4 fruit fly cellular contexts compared by ENCODE assay signal in genomic region chr3R:21345011-21345410, dm6.
TF ChIP-seq lines count a peak whose summit lies in the region.

No protein-coding gene starts in this region.

- no peak for TF ChIP-seq CTCF in whole organism, embryonic (GFP tag; optimal IDR thresholded peaks at IDR 0.05; lab: Kevin White, UChicago)

TF ChIP-seq in whole organism, embryonic, 481 proteins besides CTCF, POLR2A, EP300 and RAD21 (continues in another document):
- no peak for TF ChIP-seq Oaz (GFP tag; IDR thresholded peaks at IDR 0.05; lab: Robert Waterston, UW)
- peak; percentile 84 for TF ChIP-seq Ets65A (GFP tag; lab: Kevin White, UChicago)
- peak; percentile 56; the same call in 1 of the 2 replicates for TF ChIP-seq Drgx (GFP tag; IDR thresholded peaks at IDR 0.05; lab: Robert Waterston, UW)
- TF ChIP-seq odd (GFP tag; optimal IDR thresholded peaks at IDR 0.05; lab: Kevin White, UChicago): no peak
- TF ChIP-seq slp2 (GFP tag; optimal IDR thresholded peaks at IDR 0.05; lab: Kevin White, UChicago): no peak
- no peak for TF ChIP-seq ATbp (GFP tag; optimal IDR thresholded peaks at IDR 0.05; lab: Kevin White, UChicago)
- TF ChIP-seq CG6791 (GFP tag; IDR thresholded peaks at IDR 0.05; lab: Robert Waterston, UW; ENCODE audit: partially characterized antibody): no peak
- peak; percentile 78 for TF ChIP-seq Med (GFP tag; lab: Kevin White, UChicago)
- TF ChIP-seq CG4328 (GFP tag; optimal IDR thresholded peaks at IDR 0.05; lab: Kevin White, UChicago): no peak
- TF ChIP-seq bsh (GFP tag; optimal IDR thresholded peaks at IDR 0.05; lab: Kevin White, UChicago): peak in 1 of 2 experiments; percentile 58
- TF ChIP-seq Lim3 (GFP tag; IDR thresholded peaks at IDR 0.05; lab: Robert Waterston, UW): no peak
- TF ChIP-seq corto (GFP tag; optimal IDR thresholded peaks at IDR 0.05; lab: Kevin White, UChicago): no peak
- no peak for TF ChIP-seq CG12744 (GFP tag; optimal IDR thresholded peaks at IDR 0.05; lab: Kevin White, UChicago)
- no peak for TF ChIP-seq jigr1 (GFP tag; IDR thresholded peaks at IDR 0.05; lab: Robert Waterston, UW)
- TF ChIP-seq CG18619 (GFP tag; optimal IDR thresholded peaks at IDR 0.05; lab: Kevin White, UChicago): no peak
- TF ChIP-seq Sox102F (GFP tag; optimal IDR thresholded peaks at IDR 0.05; lab: Kevin White, UChicago): no peak
- no peak for TF ChIP-seq CG9797 (GFP tag; optimal IDR thresholded peaks at IDR 0.05; lab: Kevin White, UChicago)
- TF ChIP-seq Xrp1 (GFP tag; IDR thresholded peaks at IDR 0.05; lab: Robert Waterston, UW): no peak
- peak; percentile 46 for TF ChIP-seq nom (GFP tag; optimal IDR thresholded peaks at IDR 0.05; lab: Kevin White, UChicago)
- TF ChIP-seq E2f1 (GFP tag; IDR thresholded peaks at IDR 0.05; lab: Robert Waterston, UW): no peak
- TF ChIP-seq Fer3 (tag; optimal IDR thresholded peaks at IDR 0.05; lab: Kevin White, UChicago): no peak
- no peak for TF ChIP-seq CG12155 (GFP tag; optimal IDR thresholded peaks at IDR 0.05; lab: Kevin White, UChicago)
- no peak for TF ChIP-seq luna (GFP tag; optimal IDR thresholded peaks at IDR 0.05; lab: Kevin White, UChicago)
- no peak for TF ChIP-seq jing (GFP tag; optimal IDR thresholded peaks at IDR 0.05; lab: Kevin White, UChicago)

TF ChIP-seq in whole organism, prepupa, 60 proteins besides CTCF, POLR2A, EP300 and RAD21 (continues in another document):
- TF ChIP-seq CG6808 (GFP tag; optimal IDR thresholded peaks at IDR 0.05; lab: Kevin White, UChicago) (peak; percentile 80), pdm3 (GFP tag; optimal IDR thresholded peaks at IDR 0.05; lab: Kevin White, UChicago) (peak; percentile 57), Gug (GFP tag; IDR thresholded peaks at IDR 0.05; lab: Robert Waterston, UW) (peak; percentile 48; the same call in 1 of the 2 replicates), CG6276 (GFP tag; optimal IDR thresholded peaks at IDR 0.05; lab: Kevin White, UChicago) (peak; percentile 75), CG7368 (GFP tag; optimal IDR thresholded peaks at IDR 0.05; lab: Kevin White, UChicago) (peak; percentile 45), CG11762 (GFP tag; optimal IDR thresholded peaks at IDR 0.05; lab: Kevin White, UChicago; ENCODE audit: insufficient read depth) (peak; percentile 31), topi (GFP tag; optimal IDR thresholded peaks at IDR 0.05; lab: Kevin White, UChicago) (peak; percentile 23), salr (GFP tag; optimal IDR thresholded peaks at IDR 0.05; lab: Kevin White, UChicago) (peak; percentile 18 to 44), Met (GFP tag; optimal IDR thresholded peaks at IDR 0.05; lab: Kevin White, UChicago) (peak; percentile 48), CG8119 (GFP tag; IDR thresholded peaks at IDR 0.05; lab: Robert Waterston, UW) (peak; percentile 78), CG31627 (GFP tag; optimal IDR thresholded peaks at IDR 0.05; lab: Kevin White, UChicago) (peak; percentile 37), svp (GFP tag; lab: Kevin White, UChicago) (peak; percentile 63), CG4318 (GFP tag; optimal IDR thresholded peaks at IDR 0.05; lab: Kevin White, UChicago) (peak; percentile 63), CG34406 (GFP tag; optimal IDR thresholded peaks at IDR 0.05; lab: Kevin White, UChicago) (peak; percentile 35), Hr38 (GFP tag; optimal IDR thresholded peaks at IDR 0.05; lab: Kevin White, UChicago) (no peak), CG1621 (tag; optimal IDR thresholded peaks at IDR 0.05; lab: Kevin White, UChicago) (peak; percentile 70), Eip93F (GFP tag; optimal IDR thresholded peaks at IDR 0.05; lab: Kevin White, UChicago) (no peak), Ets96B (tag; optimal IDR thresholded peaks at IDR 0.05; lab: Kevin White, UChicago) (peak; percentile 71), Sox14 (GFP tag; optimal IDR thresholded peaks at IDR 0.05; lab: Kevin White, UChicago) (peak; percentile 62), CG8319 (GFP tag; optimal IDR thresholded peaks at IDR 0.05; lab: Kevin White, UChicago) (peak; percentile 21), CG6854 (GFP tag; optimal IDR thresholded peaks at IDR 0.05; lab: Kevin White, UChicago) (no peak), OdsH (GFP tag; optimal IDR thresholded peaks at IDR 0.05; lab: Kevin White, UChicago) (peak; percentile 59), cyc (GFP tag; optimal IDR thresholded peaks at IDR 0.05; lab: Kevin White, UChicago) (peak; percentile 19), Blimp-1 (GFP tag; optimal IDR thresholded peaks at IDR 0.05; lab: Kevin White, UChicago) (no peak)

TF ChIP-seq in whole organism, pupa, 21 proteins besides CTCF, POLR2A, EP300 and RAD21:
- TF ChIP-seq CG10348 (GFP tag; IDR thresholded peaks at IDR 0.05; lab: Robert Waterston, UW) (no peak), Pif1A (GFP tag; optimal IDR thresholded peaks at IDR 0.05; lab: Kevin White, UChicago) (peak; percentile 72), CG8301 (tag; optimal IDR thresholded peaks at IDR 0.05; lab: Kevin White, UChicago) (peak; percentile 86), Pif1B (GFP tag; optimal IDR thresholded peaks at IDR 0.05; lab: Kevin White, UChicago) (peak; percentile 64), CG8159 (tag; optimal IDR thresholded peaks at IDR 0.05; lab: Kevin White, UChicago) (peak; percentile 77), D1 (tag; optimal IDR thresholded peaks at IDR 0.05; lab: Kevin White, UChicago) (no peak), Ets98B (GFP tag; IDR thresholded peaks at IDR 0.05; lab: Robert Waterston, UW) (peak; percentile 46), CG13204 (GFP tag; optimal IDR thresholded peaks at IDR 0.05; lab: Kevin White, UChicago) (peak; percentile 36), fd96Ca (GFP tag; IDR thresholded peaks at IDR 0.05; lab: Robert Waterston, UW) (peak; percentile 82), CG12605 (GFP tag; IDR thresholded peaks at IDR 0.05; lab: Robert Waterston, UW) (0 out of 2 replicates have a peak, but pooled peaks have one; percentile 33), CG15710 (tag; optimal IDR thresholded peaks at IDR 0.05; lab: Kevin White, UChicago) (peak; percentile 66), CG34367 (tag; optimal IDR thresholded peaks at IDR 0.05; lab: Kevin White, UChicago) (peak; percentile 63), CG14655 (GFP tag; optimal IDR thresholded peaks at IDR 0.05; lab: Kevin White, UChicago) (peak; percentile 85), CG4496 (GFP tag; IDR thresholded peaks at IDR 0.05; lab: Robert Waterston, UW) (peak; percentile 65), gl (tag; optimal IDR thresholded peaks at IDR 0.05; lab: Kevin White, UChicago) (peak; percentile 54), Snoo (tag; optimal IDR thresholded peaks at IDR 0.05; lab: Kevin White, UChicago) (peak; percentile 29), CG9948 (tag; optimal IDR thresholded peaks at IDR 0.05; lab: Kevin White, UChicago) (peak; percentile 69), CG32121 (GFP tag; IDR thresholded peaks at IDR 0.05; lab: Robert Waterston, UW) (0 out of 2 replicates have a peak, but pooled peaks have one; percentile 43), EcR (GFP tag; optimal IDR thresholded peaks at IDR 0.05; lab: Kevin White, UChicago) (no peak), CG17806 (tag; optimal IDR thresholded peaks at IDR 0.05; lab: Kevin White, UChicago) (peak; percentile 72), rn (GFP tag; IDR thresholded peaks at IDR 0.05; lab: Robert Waterston, UW) (no peak)

TF ChIP-seq in whole organism, wandering third instar larva, 38 proteins besides CTCF, POLR2A, EP300 and RAD21:
- TF ChIP-seq rgr (GFP tag; optimal IDR thresholded peaks at IDR 0.05; lab: Kevin White, UChicago) (peak; percentile 50), jim (GFP tag; optimal IDR thresholded peaks at IDR 0.05; lab: Kevin White, UChicago) (no peak), Dfd (GFP tag; optimal IDR thresholded peaks at IDR 0.05; lab: Kevin White, UChicago) (no peak), h (GFP tag; optimal IDR thresholded peaks at IDR 0.05; lab: Kevin White, UChicago) (peak; percentile 55), Sp1 (GFP tag; optimal IDR thresholded peaks at IDR 0.05; lab: Kevin White, UChicago) (peak; percentile 35), Hnf4 (GFP tag; optimal IDR thresholded peaks at IDR 0.05; lab: Kevin White, UChicago) (no peak), brk (GFP tag; optimal IDR thresholded peaks at IDR 0.05; lab: Kevin White, UChicago) (no peak), woc (GFP tag; optimal IDR thresholded peaks at IDR 0.05; lab: Kevin White, UChicago) (peak; percentile 23), HLH106 (tag; optimal IDR thresholded peaks at IDR 0.05; lab: Kevin White, UChicago) (peak; percentile 27), psq (GFP tag; optimal IDR thresholded peaks at IDR 0.05; lab: Kevin White, UChicago) (no peak), CrebA (GFP tag; optimal IDR thresholded peaks at IDR 0.05; lab: Kevin White, UChicago; ENCODE audit: borderline replicate concordance) (no peak), CG9705 (GFP tag; optimal IDR thresholded peaks at IDR 0.05; lab: Kevin White, UChicago) (no peak), Hr83 (GFP tag; optimal IDR thresholded peaks at IDR 0.05; lab: Kevin White, UChicago; ENCODE audit: poor library complexity, severe bottlenecking) (no peak), fru (GFP tag; optimal IDR thresholded peaks at IDR 0.05; lab: Kevin White, UChicago) (peak; percentile 63), Vsx2 (GFP tag; optimal IDR thresholded peaks at IDR 0.05; lab: Kevin White, UChicago; ENCODE audit: partially characterized antibody) (no peak), Dif (GFP tag; optimal IDR thresholded peaks at IDR 0.05; lab: Kevin White, UChicago; ENCODE audit: partially characterized antibody) (no peak), Hr78 (GFP tag; optimal IDR thresholded peaks at IDR 0.05; lab: Kevin White, UChicago) (no peak), Mio (GFP tag; optimal IDR thresholded peaks at IDR 0.05; lab: Kevin White, UChicago) (no peak), ey (GFP tag; optimal IDR thresholded peaks at IDR 0.05; lab: Kevin White, UChicago) (peak; percentile 49), Rel (GFP tag; optimal IDR thresholded peaks at IDR 0.05; lab: Kevin White, UChicago) (no peak), Rel (tag; optimal IDR thresholded peaks at IDR 0.05; lab: Kevin White, UChicago) (no peak), OdsH (GFP tag; optimal IDR thresholded peaks at IDR 0.05; lab: Kevin White, UChicago) (peak; percentile 45), foxo (GFP tag; optimal IDR thresholded peaks at IDR 0.05; lab: Kevin White, UChicago) (peak in 1 of 2 experiments; percentile 54), pan (optimal IDR thresholded peaks at IDR 0.05; lab: Kevin White, UChicago) (no peak), br (GFP tag; optimal IDR thresholded peaks at IDR 0.05; lab: Kevin White, UChicago) (peak; percentile 38)

Comparison
In these comparisons a context has a peak if more than half of its experiments do, and no peak if none do; other contexts are left out.
1. Of the 7 proteins assayed by ChIP-seq in both whole organism, embryonic and whole organism, prepupa: peak only in whole organism, embryonic: none; only in whole organism, prepupa: CG16779, Gug, Hr39, Lpt and Sox102F; in both: none; in neither: 2.